Fruit fly (Drosophila melanogaster) whole organism, embryonic: ENCODE data around the gene Slu7.
A peak's percentile ranks its signal among the peaks of the same experiment; 100 is the strongest.

Experiments
- CG10267 ChIP-seq: fragments of 200-800 bp; sonication (Bioruptor generic); optimal IDR thresholded peaks from 2 replicates; lab custom pipeline; 2018; ENCODE audit warnings: missing biosample characterization, mild to moderate bottlenecking, missing genetic modification characterization, moderate library complexity
- CG10321 ChIP-seq: fragments of 200-800 bp; sonication (Bioruptor generic); IDR thresholded peaks from 2 replicates; pipeline ENCODE4 v1.3.6; 2022; ENCODE audit warnings: missing biosample characterization, missing genetic modification characterization
- CG10654 ChIP-seq: fragments of 200-800 bp; sonication (Bioruptor generic); optimal IDR thresholded peaks from 2 replicates; lab custom pipeline; 2016; ENCODE audit warnings: missing biosample characterization, missing genetic modification characterization
- CG11696 ChIP-seq: fragments of 200-800 bp; sonication (Bioruptor generic); IDR thresholded peaks from 2 replicates; pipeline ENCODE4 v1.3.6; 2022; ENCODE audit warnings: missing biosample characterization, missing genetic modification characterization
- CG11723 ChIP-seq: fragments of 200-800 bp; sonication (Bioruptor generic); optimal IDR thresholded peaks from 2 replicates; lab custom pipeline; 2017; ENCODE audit warnings: missing biosample characterization, mild to moderate bottlenecking, missing genetic modification characterization
- CG1233 ChIP-seq: fragments of 200-800 bp; sonication (Bioruptor generic); optimal IDR thresholded peaks from 4 replicates; lab custom pipeline; 2018; ENCODE audit warnings: missing biosample characterization, mild to moderate bottlenecking, missing genetic modification characterization
- CG12391 ChIP-seq: fragments of 200-800 bp; sonication (Bioruptor generic); optimal IDR thresholded peaks from 3 replicates; lab custom pipeline; 2018; ENCODE audit warnings: missing biosample characterization, mild to moderate bottlenecking, missing genetic modification characterization, moderate library complexity
- CG12744 ChIP-seq: fragments of 200-800 bp; sonication (Bioruptor generic); optimal IDR thresholded peaks from 2 replicates; lab custom pipeline; 2016; ENCODE audit warnings: missing biosample characterization, missing genetic modification characterization
- CG12769 ChIP-seq: fragments of 200-800 bp; sonication (Bioruptor generic); optimal IDR thresholded peaks from 2 replicates; lab custom pipeline; 2019; ENCODE audit warnings: missing biosample characterization, mild to moderate bottlenecking, missing genetic modification characterization, moderate library complexity
- CG13287 ChIP-seq: fragments of 200-800 bp; sonication (Bioruptor generic); IDR thresholded peaks from 2 replicates; pipeline ENCODE4 v1.3.6; 2022; ENCODE audit warnings: missing biosample characterization, missing genetic modification characterization; ENCODE audit not compliant: partially characterized antibody
- CG14667 ChIP-seq: fragments of 200-800 bp; sonication (Bioruptor generic); IDR thresholded peaks from 2 replicates; pipeline ENCODE4 v1.3.6; 2022; ENCODE audit warnings: missing biosample characterization, missing genetic modification characterization
- CG1603 ChIP-seq: fragments of 200-800 bp; sonication (Bioruptor generic); optimal IDR thresholded peaks from 2 replicates; lab custom pipeline; 2019; ENCODE audit warnings: missing biosample characterization, mild to moderate bottlenecking, missing genetic modification characterization, moderate library complexity
- CG17385 ChIP-seq: fragments of 200-800 bp; sonication (Bioruptor generic); optimal IDR thresholded peaks from 3 replicates; lab custom pipeline; 2018; ENCODE audit warnings: missing biosample characterization, mild to moderate bottlenecking, missing genetic modification characterization
- CG17829 ChIP-seq: fragments of 200-800 bp; optimal IDR thresholded peaks from 2 replicates; lab custom pipeline; 2019; ENCODE audit warnings: missing biosample characterization, mild to moderate bottlenecking, missing genetic modification characterization, moderate library complexity
- CG18476 ChIP-seq: fragments of 200-800 bp; sonication (Bioruptor generic); optimal IDR thresholded peaks from 2 replicates; lab custom pipeline; 2016; ENCODE audit warnings: missing biosample characterization, mild to moderate bottlenecking, missing genetic modification characterization
- CG2116 ChIP-seq: fragments of 200-800 bp; sonication (Bioruptor generic); optimal IDR thresholded peaks from 3 replicates; lab custom pipeline; 2018; ENCODE audit warnings: missing biosample characterization, mild to moderate bottlenecking, missing genetic modification characterization
- CG2875 ChIP-seq: fragments of 200-800 bp; sonication (Bioruptor generic); optimal IDR thresholded peaks from 2 replicates; lab custom pipeline; 2017; ENCODE audit warnings: missing biosample characterization, mild to moderate bottlenecking, missing genetic modification characterization, missing genetic modification reagents
- CG3407 ChIP-seq: fragments of 200-800 bp; sonication (Bioruptor generic); optimal IDR thresholded peaks from 2 replicates; lab custom pipeline; 2018; ENCODE audit warnings: missing biosample characterization, mild to moderate bottlenecking, missing genetic modification characterization
- CG6254 ChIP-seq: fragments of 200-800 bp; sonication (Bioruptor generic); optimal IDR thresholded peaks from 3 replicates; lab custom pipeline; 2017; ENCODE audit warnings: mild to moderate bottlenecking, missing biosample characterization, missing genetic modification reagents, missing genetic modification characterization
- CG6791 ChIP-seq: fragments of 200-800 bp; sonication (Bioruptor generic); IDR thresholded peaks from 3 replicates; pipeline ENCODE4 v1.3.6; 2022; ENCODE audit warnings: missing biosample characterization, missing genetic modification characterization; ENCODE audit not compliant: partially characterized antibody
- CG6854 ChIP-seq: fragments of 200-800 bp; sonication (Bioruptor generic); optimal IDR thresholded peaks from 3 replicates; lab custom pipeline; 2017; ENCODE audit warnings: missing biosample characterization, mild to moderate bottlenecking, missing genetic modification characterization
- CG7786 ChIP-seq: fragments of 200-800 bp; sonication (Bioruptor generic); optimal IDR thresholded peaks from 2 replicates; lab custom pipeline; 2016; ENCODE audit warnings: missing biosample characterization, missing genetic modification characterization
- CG8281 ChIP-seq: fragments of 200-800 bp; sonication (Bioruptor generic); optimal IDR thresholded peaks from 2 replicates; lab custom pipeline; 2018; ENCODE audit warnings: missing biosample characterization, mild to moderate bottlenecking, missing genetic modification characterization, moderate library complexity
- CG8924 ChIP-seq: fragments of 200-800 bp; optimal IDR thresholded peaks from 3 replicates; lab custom pipeline; 2019; ENCODE audit warnings: missing biosample characterization, mild to moderate bottlenecking, missing genetic modification characterization, moderate library complexity
- Camta ChIP-seq: fragments of 200-800 bp; sonication (Bioruptor generic); optimal IDR thresholded peaks from 2 replicates; lab custom pipeline; 2016; ENCODE audit warnings: missing biosample characterization, missing genetic modification characterization
- CrebB ChIP-seq: fragments of 200-800 bp; sonication (Bioruptor generic); optimal IDR thresholded peaks from 3 replicates; lab custom pipeline; 2018; ENCODE audit warnings: missing biosample characterization, mild to moderate bottlenecking, missing genetic modification characterization
- Dll ChIP-seq: fragments of 200-800 bp; sonication (Bioruptor generic); IDR thresholded peaks from 4 replicates; pipeline ENCODE4 v1.3.6; 2022; ENCODE audit warnings: missing biosample characterization, missing genetic modification characterization; ENCODE audit not compliant: partially characterized antibody
- Fer3 ChIP-seq: fragments of 200-800 bp; sonication (Bioruptor generic); optimal IDR thresholded peaks from 2 replicates; lab custom pipeline; 2018; ENCODE audit warnings: missing biosample characterization, mild to moderate bottlenecking, missing genetic modification characterization, moderate library complexity
- H2.0 ChIP-seq: fragments of 200-800 bp; sonication (Bioruptor generic); IDR thresholded peaks from 2 replicates; pipeline ENCODE4 v1.3.6; 2022; ENCODE audit warnings: missing biosample characterization, missing genetic modification characterization
- MBD-R2 ChIP-seq: fragments of 200-800 bp; sonication (Bioruptor generic); IDR thresholded peaks from 2 replicates; pipeline ENCODE4 v1.3.6; 2022; ENCODE audit warnings: missing biosample characterization, missing genetic modification characterization
- Med ChIP-seq: fragments of 200-800 bp; sonication (Bioruptor generic); peaks from one replicate; lab custom pipeline; 2016; ENCODE audit warnings: missing biosample characterization, missing genetic modification characterization, mild to moderate bottlenecking, inconsistent platforms, moderate library complexity
- Mrtf ChIP-seq: fragments of 200-800 bp; sonication (Bioruptor generic); IDR thresholded peaks from 3 replicates; pipeline ENCODE4 v1.3.6; 2022; ENCODE audit warnings: missing biosample characterization, missing genetic modification characterization
- NC2β ChIP-seq: fragments of 200-800 bp; sonication (Bioruptor generic); optimal IDR thresholded peaks from 2 replicates; lab custom pipeline; 2016; ENCODE audit warnings: missing biosample characterization, missing genetic modification characterization
- Neu2 ChIP-seq: fragments of 200-800 bp; sonication (Bioruptor generic); optimal IDR thresholded peaks from 3 replicates; lab custom pipeline; 2016; ENCODE audit warnings: missing biosample characterization, missing genetic modification characterization, borderline replicate concordance
- NfI ChIP-seq: fragments of 200-800 bp; sonication (Bioruptor generic); optimal IDR thresholded peaks from 3 replicates; lab custom pipeline; 2018; ENCODE audit warnings: missing biosample characterization, mild to moderate bottlenecking, missing genetic modification characterization, moderate library complexity
- Ravus ChIP-seq: fragments of 200-800 bp; sonication (Bioruptor generic); IDR thresholded peaks from 2 replicates; pipeline ENCODE4 v1.3.6; 2022; ENCODE audit warnings: missing biosample characterization, missing genetic modification characterization
- Sry-δ ChIP-seq: fragments of 200-800 bp; sonication (Bioruptor generic); optimal IDR thresholded peaks from 2 replicates; lab custom pipeline; 2016; ENCODE audit warnings: missing biosample characterization, missing genetic modification characterization
- TFAM ChIP-seq: fragments of 200-800 bp; sonication (Bioruptor generic); optimal IDR thresholded peaks from 2 replicates; lab custom pipeline; 2017; ENCODE audit warnings: missing biosample characterization, missing genetic modification characterization, inconsistent platforms
- al ChIP-seq: fragments of 200-800 bp; sonication (Bioruptor generic); IDR thresholded peaks from 2 replicates; pipeline ENCODE4 v1.3.6; 2022; ENCODE audit warnings: missing biosample characterization, missing genetic modification characterization
- ara ChIP-seq: fragments of 200-800 bp; sonication (Bioruptor generic); IDR thresholded peaks from 2 replicates; pipeline ENCODE4 v1.3.6; 2022; ENCODE audit warnings: missing biosample characterization, missing genetic modification characterization
- chm ChIP-seq: fragments of 200-800 bp; sonication (Bioruptor generic); IDR thresholded peaks from 2 replicates; pipeline ENCODE4 v1.3.6; 2022; ENCODE audit warnings: missing biosample characterization, missing genetic modification characterization
- dan ChIP-seq: fragments of 200-800 bp; sonication (Bioruptor generic); IDR thresholded peaks from 2 replicates; pipeline ENCODE4 v1.3.6; 2022; ENCODE audit warnings: missing biosample characterization, missing genetic modification characterization
- en ChIP-seq: fragments of 200-800 bp; sonication (Bioruptor generic); optimal IDR thresholded peaks from 2 replicates; lab custom pipeline; 2016; ENCODE audit warnings: missing biosample characterization, missing genetic modification characterization
- insv ChIP-seq, 2 experiments: fragments of 200-800 bp; sonication (Bioruptor generic); optimal IDR thresholded peaks; 3 replicates each; lab custom pipeline; 2016 to 2018; ENCODE audit warnings: missing biosample characterization in 2 of 2, missing genetic modification characterization in 2 of 2
- lbe ChIP-seq: fragments of 200-800 bp; sonication (Bioruptor generic); optimal IDR thresholded peaks from 2 replicates; lab custom pipeline; 2016; ENCODE audit warnings: missing biosample characterization, mild to moderate bottlenecking, missing genetic modification characterization
- pros ChIP-seq: fragments of 200-800 bp; sonication (Bioruptor generic); optimal IDR thresholded peaks from 3 replicates; lab custom pipeline; 2019; ENCODE audit warnings: missing biosample characterization, mild to moderate bottlenecking, missing genetic modification characterization, moderate library complexity
- pum ChIP-seq: fragments of 200-800 bp; sonication (Bioruptor generic); optimal IDR thresholded peaks from 2 replicates; lab custom pipeline; 2016; ENCODE audit warnings: missing biosample characterization, missing genetic modification characterization
- rib ChIP-seq: fragments of 200-800 bp; sonication (Bioruptor generic); IDR thresholded peaks from 2 replicates; pipeline ENCODE4 v1.3.6; 2022; ENCODE audit warnings: missing biosample characterization, missing genetic modification characterization
- seq ChIP-seq: fragments of 200-800 bp; sonication (Bioruptor generic); IDR thresholded peaks from 2 replicates; pipeline ENCODE4 v1.3.6; 2022; ENCODE audit warnings: missing biosample characterization, missing genetic modification characterization
- zen ChIP-seq: fragments of 200-800 bp; sonication (Bioruptor generic); optimal IDR thresholded peaks from 3 replicates; lab custom pipeline; 2018; ENCODE audit warnings: missing biosample characterization, mild to moderate bottlenecking, missing genetic modification characterization, moderate library complexity
- zfh1 ChIP-seq: fragments of 200-800 bp; sonication (Bioruptor generic); IDR thresholded peaks from 3 replicates; pipeline ENCODE4 v1.3.6; 2022; ENCODE audit warnings: missing biosample characterization, missing genetic modification characterization
- zfh2 ChIP-seq: fragments of 200-800 bp; sonication (Bioruptor generic); optimal IDR thresholded peaks from 2 replicates; lab custom pipeline; 2016; ENCODE audit warnings: missing biosample characterization, missing genetic modification characterization

The Slu7 gene

dm6 chr3R:29077572-29077971 is 38.7 kb upstream of the Slu7 start (continued):
- no peak for TF ChIP-seq Sry-δ (GFP tag; lab: Kevin White, UChicago)
- no peak for TF ChIP-seq insv (GFP tag; optimal IDR thresholded peaks at IDR 0.05; lab: Kevin White, UChicago)
- peak; percentile 34 for TF ChIP-seq CG12769 (tag; lab: Kevin White, UChicago)
- TF ChIP-seq CG17829 (tag; lab: Kevin White, UChicago), result no peak
- TF ChIP-seq CG7786 (GFP tag; lab: Kevin White, UChicago), result no peak
- TF ChIP-seq CG10654 (GFP tag; lab: Kevin White, UChicago), result no peak
- no peak for TF ChIP-seq H2.0
- TF ChIP-seq CG1603 (tag; lab: Kevin White, UChicago), result peak; percentile 1
- TF ChIP-seq NfI, result no peak
- no peak for TF ChIP-seq Camta (GFP tag; lab: Kevin White, UChicago)
- TF ChIP-seq pum (GFP tag; lab: Kevin White, UChicago), result no peak
- no peak for TF ChIP-seq CG8924 (tag; lab: Kevin White, UChicago)
- TF ChIP-seq CG1233 (GFP tag; lab: Kevin White, UChicago), result no peak
- no peak for TF ChIP-seq al
- peak; percentile 6 for TF ChIP-seq CG17385 (GFP tag; lab: Kevin White, UChicago)
- no peak for TF ChIP-seq lbe (GFP tag; lab: Kevin White, UChicago)
- no peak for TF ChIP-seq Mrtf
- no peak for TF ChIP-seq Neu2 (GFP tag; lab: Kevin White, UChicago)
- no peak for TF ChIP-seq en (GFP tag; lab: Kevin White, UChicago)
- TF ChIP-seq seq (GFP tag; lab: Robert Waterston, UW), result peak; percentile 52
- no peak for TF ChIP-seq CG12391 (tag; lab: Kevin White, UChicago)
- no peak for TF ChIP-seq CG10321 (GFP tag; lab: Robert Waterston, UW)
- no peak for TF ChIP-seq CG6791 (GFP tag; lab: Robert Waterston, UW)
- TF ChIP-seq CG8281 (tag; lab: Kevin White, UChicago), result no peak
- TF ChIP-seq dan, result no peak
- no peak for TF ChIP-seq CrebB (tag; lab: Kevin White, UChicago)
- no peak for TF ChIP-seq CG3407 (GFP tag; lab: Kevin White, UChicago)
- no peak for TF ChIP-seq MBD-R2
- TF ChIP-seq CG18476 (GFP tag; lab: Kevin White, UChicago), result peak; percentile 35
- no peak for TF ChIP-seq CG14667 (GFP tag; lab: Robert Waterston, UW)
- TF ChIP-seq zen (tag; lab: Kevin White, UChicago), result no peak
- TF ChIP-seq zfh1 (GFP tag; lab: Robert Waterston, UW), result no peak
- TF ChIP-seq TFAM (GFP tag; lab: Kevin White, UChicago), result no peak
- TF ChIP-seq zfh2 (GFP tag; lab: Kevin White, UChicago), result no peak
- 0 out of 2 replicates have a peak, but pooled peaks have one; percentile 12 for TF ChIP-seq rib (GFP tag; lab: Robert Waterston, UW)
- no peak for TF ChIP-seq NC2β (GFP tag; lab: Kevin White, UChicago)
- no peak for TF ChIP-seq Ravus
- no peak for TF ChIP-seq CG6854
- TF ChIP-seq CG2875 (GFP tag; lab: Kevin White, UChicago), result no peak
- TF ChIP-seq Dll, result no peak
- TF ChIP-seq Med, result peak; percentile 46
- TF ChIP-seq chm, result 0 out of 2 replicates have a peak, but pooled peaks have one; percentile 10
- no peak for TF ChIP-seq CG11723 (GFP tag; lab: Kevin White, UChicago)
- TF ChIP-seq pros, result no peak
- TF ChIP-seq ara, result peak; percentile 17; the same call in 1 of the 2 replicates
- no peak for TF ChIP-seq Fer3
- TF ChIP-seq CG13287 (GFP tag; lab: Robert Waterston, UW), result no peak
- TF ChIP-seq CG12744 (GFP tag; lab: Kevin White, UChicago), result no peak
- TF ChIP-seq CG10267, result no peak
- TF ChIP-seq CG2116 (GFP tag; lab: Kevin White, UChicago), result no peak
- no peak for TF ChIP-seq CG6254
- TF ChIP-seq CG11696, result 0 out of 2 replicates have a peak, but pooled peaks have one; percentile 17
